Worm (Caenorhabditis elegans) whole organism, mixed stage, embryonic: ENCODE data around the gene F58G1.7.

Experiments
- lsy-2 ChIP-seq: fragments of 150-350 bp; optimal IDR thresholded peaks from 2 replicates; lab custom pipeline; 2014; ENCODE audit warnings: missing biosample characterization, missing genetic modification characterization
- snpc-4 ChIP-seq: fragments of 150-350 bp; optimal IDR thresholded peaks from 2 replicates; lab custom pipeline; 2014; ENCODE audit warnings: missing biosample characterization, missing genetic modification characterization

ce11 chrII:12990964-12991593 is 43.0 kb upstream of the F58G1.7 start:
- TF ChIP-seq lsy-2 (tag; lab: Kevin White, UChicago): no peak
- no peak for TF ChIP-seq snpc-4 (tag; lab: Kevin White, UChicago)
